Fruit fly (Drosophila melanogaster): ENCODE measurements around the gene CG42507.

Gene CG42507

DNA sequence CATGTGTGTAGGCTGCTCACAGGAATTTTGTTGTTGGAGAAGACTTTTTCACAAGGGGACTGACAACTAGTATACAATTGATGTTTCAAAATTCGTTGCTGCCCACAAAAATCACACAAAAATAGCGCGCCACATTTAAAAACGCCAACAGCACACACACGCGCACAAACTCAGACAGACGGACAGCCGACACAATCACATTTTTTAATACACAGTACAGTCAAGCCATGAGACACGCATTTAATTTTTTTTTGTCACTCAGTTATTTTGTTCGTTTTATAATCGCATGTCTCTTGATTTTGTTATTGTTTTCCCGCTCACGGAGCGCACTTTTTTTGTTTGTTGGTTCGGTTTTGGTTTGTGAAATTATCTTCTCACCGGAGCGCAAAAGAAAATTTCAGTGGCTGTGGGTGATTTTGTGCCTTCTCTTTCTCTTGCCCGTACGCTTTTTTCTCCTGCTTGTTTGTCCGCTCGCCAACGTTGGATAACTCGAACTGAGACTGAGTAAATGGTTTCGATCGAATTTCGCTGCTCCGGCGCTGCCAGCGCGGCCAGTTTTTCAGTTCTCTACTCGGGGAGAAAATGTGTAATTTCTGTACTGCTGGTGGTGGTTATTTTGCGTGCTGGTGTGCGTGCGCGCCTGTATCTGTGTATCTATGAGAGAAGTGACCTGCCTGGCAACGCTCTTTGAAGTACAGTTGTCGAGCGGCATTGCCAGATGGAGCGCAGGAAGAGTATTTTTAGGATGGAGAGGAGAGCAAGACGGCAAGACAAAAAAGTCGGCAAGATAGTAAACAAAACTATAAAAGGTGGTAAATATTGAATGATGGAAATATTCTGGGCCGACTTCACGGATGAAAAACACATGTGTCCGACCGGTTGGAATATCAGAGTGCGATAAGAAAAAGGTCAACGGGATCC is at the start of gene CG42507:
Gene CG42507 (minus strand): TSS at position 499 of the 921 bp plus-strand sequence.
- TF ChIP-seq CG12768 (GFP tag; optimal IDR thresholded peaks at IDR 0.05) (peak; percentile 34), toe (GFP tag; optimal IDR thresholded peaks at IDR 0.05) (no peak), Hr96 (GFP tag; optimal IDR thresholded peaks at IDR 0.05) (peak; percentile 64), CG7101 (tag; optimal IDR thresholded peaks at IDR 0.05) (peak; percentile 62), ovo (GFP tag; optimal IDR thresholded peaks at IDR 0.05) (peak; percentile 75), cic (GFP tag; optimal IDR thresholded peaks at IDR 0.05) (peak; percentile 81), pad (GFP tag; optimal IDR thresholded peaks at IDR 0.05) (peak; percentile 80), CG1620 (GFP tag; optimal IDR thresholded peaks at IDR 0.05) (peak; percentile 35), kay (GFP tag; ENCODE audit: borderline replicate concordance) (peak; percentile 14), Clk (GFP tag; optimal IDR thresholded peaks at IDR 0.05) (peak; percentile 55), cnc (optimal IDR thresholded peaks at IDR 0.05) (no peak), bab1 (GFP tag; optimal IDR thresholded peaks at IDR 0.05) (peak; percentile 56), Mnt (GFP tag; optimal IDR thresholded peaks at IDR 0.05) (peak; percentile 71), CG5204 (GFP tag; optimal IDR thresholded peaks at IDR 0.05) (no peak), tj (GFP tag; optimal IDR thresholded peaks at IDR 0.05) (no peak), Crg-1 (GFP tag; optimal IDR thresholded peaks at IDR 0.05) (peak; percentile 67), CG14711 (tag; optimal IDR thresholded peaks at IDR 0.05) (peak; percentile 45), CG7045 (GFP tag; optimal IDR thresholded peaks at IDR 0.05) (peak; percentile 4), CG33017 (tag; optimal IDR thresholded peaks at IDR 0.05) (peak; percentile 64), CG11617 (GFP tag; optimal IDR thresholded peaks at IDR 0.05) (no peak)

DNA sequence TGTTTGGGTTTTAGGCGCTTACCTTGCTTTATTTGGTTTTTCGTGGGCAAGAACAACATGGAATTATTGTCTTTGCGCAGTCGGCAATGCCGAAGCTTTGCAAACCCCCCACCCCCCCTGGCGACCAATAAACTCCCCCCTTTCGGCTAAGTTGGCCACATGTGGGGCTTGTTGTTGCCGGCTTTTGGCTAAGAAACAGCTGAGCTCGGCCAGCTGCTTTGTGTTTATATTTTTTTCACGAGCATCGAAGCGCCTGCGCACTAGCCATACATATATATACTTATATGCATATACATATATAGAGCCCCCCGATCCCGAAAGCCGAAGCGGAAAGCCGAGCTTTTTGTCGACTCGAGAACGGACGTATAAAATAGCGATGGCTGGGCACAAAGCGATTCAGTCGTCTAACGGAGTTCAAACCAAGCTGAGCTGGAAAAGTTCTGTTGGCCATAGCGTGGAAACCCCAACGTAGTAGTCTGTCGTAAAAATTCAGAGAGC is 47.0 kb upstream of the CG42507 start, which contains the start of gene CG17839:
Gene CG17839 (plus strand): TSS at position 413 of the 498 bp plus-strand sequence.
- TF ChIP-seq ovo (GFP tag; optimal IDR thresholded peaks at IDR 0.05) (peak; percentile 49), bab1 (GFP tag; optimal IDR thresholded peaks at IDR 0.05) (peak; percentile 45), Mnt (GFP tag; optimal IDR thresholded peaks at IDR 0.05) (peak; percentile 51), Crg-1 (GFP tag; optimal IDR thresholded peaks at IDR 0.05) (no peak), tj (GFP tag; optimal IDR thresholded peaks at IDR 0.05) (peak; percentile 92), cic (GFP tag; optimal IDR thresholded peaks at IDR 0.05) (peak; percentile 24), CG11617 (GFP tag; optimal IDR thresholded peaks at IDR 0.05) (no peak)

DNA sequence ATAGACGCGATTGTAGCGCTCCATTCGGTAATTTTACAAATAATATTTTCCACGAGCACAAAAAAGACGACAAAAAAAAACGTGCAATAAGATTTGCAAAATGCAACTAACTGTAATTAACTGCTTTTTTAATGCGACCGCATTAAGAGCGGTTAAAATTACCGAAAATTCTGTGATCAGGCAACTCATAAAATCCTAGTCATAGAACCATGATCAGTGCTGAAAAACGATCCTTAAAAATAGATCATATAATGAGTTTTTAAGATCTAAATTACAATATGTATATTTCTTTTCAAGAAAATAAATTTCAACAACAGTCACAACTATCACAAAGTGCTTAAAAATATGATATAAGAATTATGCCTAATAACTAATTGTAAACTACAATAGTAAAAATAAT is 45.5 kb upstream of the CG42507 start, which contains the start of gene gnu:
Gene gnu (minus strand): TSS at position 125 of the 400 bp plus-strand sequence.
- TF ChIP-seq pad (GFP tag; optimal IDR thresholded peaks at IDR 0.05) (no peak), kay (GFP tag; ENCODE audit: borderline replicate concordance) (no peak), tj (GFP tag; optimal IDR thresholded peaks at IDR 0.05) (no peak), ovo (GFP tag; optimal IDR thresholded peaks at IDR 0.05) (peak; percentile 17), Mnt (GFP tag; optimal IDR thresholded peaks at IDR 0.05) (no peak), CG7101 (tag; optimal IDR thresholded peaks at IDR 0.05) (no peak), Hr96 (GFP tag; optimal IDR thresholded peaks at IDR 0.05) (no peak), CG1620 (GFP tag; optimal IDR thresholded peaks at IDR 0.05) (no peak)

dm6 chr3L:14801854-14802616 is 44.3 kb upstream of the CG42507 start, which contains the start of gene NHP2:
Gene NHP2, minus strand, starts transcription at chr3L:14802168.
- TF ChIP-seq toe (GFP tag; optimal IDR thresholded peaks at IDR 0.05) (no peak), bab1 (GFP tag; optimal IDR thresholded peaks at IDR 0.05) (peak; percentile 67), Mnt (GFP tag; optimal IDR thresholded peaks at IDR 0.05) (peak; percentile 98), cic (GFP tag; optimal IDR thresholded peaks at IDR 0.05) (no peak), CG1620 (GFP tag; optimal IDR thresholded peaks at IDR 0.05) (peak; percentile 43), Hr96 (GFP tag; optimal IDR thresholded peaks at IDR 0.05) (peak; percentile 27), CG14711 (tag; optimal IDR thresholded peaks at IDR 0.05) (peak; percentile 69), tj (GFP tag; optimal IDR thresholded peaks at IDR 0.05) (peak; percentile 42), pad (GFP tag; optimal IDR thresholded peaks at IDR 0.05) (peak; percentile 4), CG33017 (tag; optimal IDR thresholded peaks at IDR 0.05) (peak; percentile 76), CG12768 (GFP tag; optimal IDR thresholded peaks at IDR 0.05) (peak; percentile 52), CG5204 (GFP tag; optimal IDR thresholded peaks at IDR 0.05) (no peak), CG7045 (GFP tag; optimal IDR thresholded peaks at IDR 0.05) (peak; percentile 67), CG11617 (GFP tag; optimal IDR thresholded peaks at IDR 0.05) (peak; percentile 72), Crg-1 (GFP tag; optimal IDR thresholded peaks at IDR 0.05) (no peak), kay (GFP tag; ENCODE audit: borderline replicate concordance) (no peak), ovo (GFP tag; optimal IDR thresholded peaks at IDR 0.05) (no peak), Clk (GFP tag; optimal IDR thresholded peaks at IDR 0.05) (no peak), cnc (optimal IDR thresholded peaks at IDR 0.05) (no peak), CG7101 (tag; optimal IDR thresholded peaks at IDR 0.05) (peak; percentile 72)

DNA sequence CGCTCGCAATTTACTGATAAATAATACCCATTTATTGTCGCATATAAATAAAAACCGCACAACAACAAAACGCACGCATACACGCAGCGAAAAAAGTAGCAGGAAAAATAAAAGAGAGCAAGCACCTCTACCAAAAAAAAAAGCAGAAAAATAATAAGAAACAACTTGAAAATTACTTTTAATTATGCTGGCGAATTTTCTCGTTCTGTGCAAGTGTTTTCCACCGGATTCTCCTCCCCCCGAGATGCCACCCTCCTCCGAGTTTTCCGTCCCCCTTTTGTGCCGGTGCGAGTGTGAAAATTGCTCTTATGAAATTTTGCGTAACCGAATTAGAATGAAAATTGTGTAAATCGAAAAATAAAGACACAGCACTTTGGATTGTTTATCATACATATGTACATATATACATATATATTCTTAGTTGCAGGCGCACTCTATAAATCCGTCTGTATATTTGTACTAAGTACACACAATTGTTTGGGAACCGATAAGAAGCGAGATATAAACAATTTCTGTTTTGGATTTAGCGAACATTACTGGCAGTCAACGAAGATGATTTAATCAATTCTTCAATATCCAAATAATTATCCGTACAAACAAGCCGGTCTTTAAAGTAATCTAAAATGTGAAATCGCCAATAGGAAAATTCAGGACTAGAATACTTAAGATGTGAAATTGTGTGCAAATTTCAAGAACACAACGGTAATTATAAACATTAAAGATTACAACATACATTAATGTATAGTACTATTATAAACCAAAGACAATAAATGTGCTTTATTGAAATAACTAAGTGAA is 33.3 kb upstream of the CG42507 start:
- no peak for TF ChIP-seq Crg-1 (GFP tag; optimal IDR thresholded peaks at IDR 0.05)
- no peak for TF ChIP-seq toe (GFP tag; optimal IDR thresholded peaks at IDR 0.05)
- no peak for TF ChIP-seq CG14711 (tag; optimal IDR thresholded peaks at IDR 0.05)
- no peak for TF ChIP-seq CG12768 (GFP tag; optimal IDR thresholded peaks at IDR 0.05)
- TF ChIP-seq CG5204 (GFP tag; optimal IDR thresholded peaks at IDR 0.05) = no peak
- TF ChIP-seq ovo (GFP tag; optimal IDR thresholded peaks at IDR 0.05) = no peak
- TF ChIP-seq CG1620 (GFP tag; optimal IDR thresholded peaks at IDR 0.05) = no peak

Measured in whole organism, adult.